Worm (Caenorhabditis elegans): ENCODE results near the gene cmtr-2.
A peak's percentile ranks its signal among the peaks of the same experiment; 100 is the strongest.

cmtr-2 gene

DNA sequence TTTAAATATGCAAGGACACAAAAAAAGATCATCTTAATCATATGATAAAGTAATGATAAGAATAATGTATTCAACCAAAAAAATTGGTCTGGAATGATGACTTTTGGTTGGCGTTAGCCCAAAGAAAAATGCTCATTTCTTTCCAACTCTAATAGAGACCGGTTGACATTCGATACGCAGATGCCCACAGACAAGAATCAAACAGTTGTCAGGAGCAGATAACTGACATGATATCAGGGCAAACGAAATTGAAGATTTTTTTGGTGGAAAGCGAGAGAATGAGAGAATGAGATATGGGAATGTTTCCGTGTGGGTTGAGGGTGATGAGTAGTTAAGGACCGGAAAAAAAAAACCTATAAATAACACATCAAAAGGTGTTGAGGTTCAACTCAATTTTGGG lies 23.8 kb downstream of the cmtr-2 start:
- TF ChIP-seq mab-5 (tag; optimal IDR thresholded peaks at IDR 0.05) (no peak), unc-62 (GFP tag; optimal IDR thresholded peaks at IDR 0.05) (peak; percentile 50), hlh-1 (tag; optimal IDR thresholded peaks at IDR 0.05) (peak; percentile 75)

DNA sequence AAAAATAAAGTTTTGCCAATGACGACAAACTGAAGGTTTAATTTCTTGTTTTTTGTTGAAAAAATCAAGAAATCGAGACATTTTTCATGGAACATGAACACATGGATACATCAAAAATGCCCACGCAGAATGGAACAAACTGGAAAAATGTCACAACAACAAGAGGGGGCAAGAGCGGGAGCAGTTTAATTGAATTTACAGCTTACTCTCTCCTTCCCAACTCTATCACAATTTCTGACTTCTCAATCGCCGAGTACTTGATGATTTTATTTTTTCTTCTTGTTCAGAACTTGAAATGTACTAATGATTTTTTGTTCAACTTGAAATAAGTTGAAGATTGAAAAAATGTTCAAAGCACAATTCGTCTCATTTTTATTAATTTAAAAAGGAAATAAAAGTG lies 30.1 kb downstream of the cmtr-2 start:
- TF ChIP-seq mls-2 (tag; optimal IDR thresholded peaks at IDR 0.05) (no peak), nhr-76 (tag; optimal IDR thresholded peaks at IDR 0.05) (no peak), ces-1 (GFP tag; optimal IDR thresholded peaks at IDR 0.05) (peak; percentile 79)

DNA sequence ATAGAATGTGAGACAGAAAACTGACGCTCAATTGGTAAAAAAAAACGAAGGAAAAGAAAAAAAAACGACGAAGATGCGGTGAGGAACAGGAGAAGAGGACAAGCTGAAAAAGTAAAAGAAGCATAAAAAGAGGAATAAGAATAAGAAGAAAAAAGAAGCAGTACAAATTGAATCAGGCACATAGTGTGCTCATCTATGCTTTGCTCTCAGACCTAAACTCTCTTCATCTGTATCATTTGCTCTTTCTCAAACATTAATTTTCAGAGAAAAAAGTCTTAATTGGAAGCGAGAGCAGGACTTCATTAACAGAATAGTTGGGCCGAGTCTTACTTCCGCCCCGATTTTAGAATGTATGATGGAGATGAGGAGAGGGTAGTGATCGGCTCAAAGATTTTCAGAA lies 31.7 kb downstream of the cmtr-2 start:
- TF ChIP-seq ces-1 (GFP tag; optimal IDR thresholded peaks at IDR 0.05) (peak; percentile 75), elt-3 (tag; optimal IDR thresholded peaks at IDR 0.05) (no peak), ztf-11 (tag; optimal IDR thresholded peaks at IDR 0.05) (no peak)

DNA sequence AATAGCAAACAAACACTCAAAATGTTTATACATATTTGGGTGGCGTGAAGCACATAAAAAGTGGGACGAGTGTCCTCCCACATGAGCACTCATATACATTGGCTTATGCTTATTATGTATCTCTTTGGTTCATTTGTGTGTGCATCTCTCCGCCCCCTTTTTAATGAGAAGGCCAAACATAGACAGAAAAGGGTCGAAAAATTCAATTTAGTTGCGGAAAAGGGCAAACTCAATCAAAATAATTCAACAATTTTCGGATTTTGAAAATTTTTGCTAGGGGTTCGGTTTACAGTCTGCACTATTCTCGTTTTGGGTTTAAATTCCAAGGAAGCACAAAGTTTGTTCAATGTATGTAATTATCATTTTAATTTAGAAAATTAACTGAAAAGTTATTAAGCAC lies 32.4 kb downstream of the cmtr-2 start:
- TF ChIP-seq nhr-12 (tag; optimal IDR thresholded peaks at IDR 0.05) (no peak), M03D4.4 (tag; optimal IDR thresholded peaks at IDR 0.05) (no peak), ces-1 (GFP tag; optimal IDR thresholded peaks at IDR 0.05) (peak; percentile 83), sem-2 (GFP tag; optimal IDR thresholded peaks at IDR 0.05) (no peak), drap-1 (GFP tag; optimal IDR thresholded peaks at IDR 0.05) (no peak), sptf-1 (tag; optimal IDR thresholded peaks at IDR 0.05) (no peak)

DNA sequence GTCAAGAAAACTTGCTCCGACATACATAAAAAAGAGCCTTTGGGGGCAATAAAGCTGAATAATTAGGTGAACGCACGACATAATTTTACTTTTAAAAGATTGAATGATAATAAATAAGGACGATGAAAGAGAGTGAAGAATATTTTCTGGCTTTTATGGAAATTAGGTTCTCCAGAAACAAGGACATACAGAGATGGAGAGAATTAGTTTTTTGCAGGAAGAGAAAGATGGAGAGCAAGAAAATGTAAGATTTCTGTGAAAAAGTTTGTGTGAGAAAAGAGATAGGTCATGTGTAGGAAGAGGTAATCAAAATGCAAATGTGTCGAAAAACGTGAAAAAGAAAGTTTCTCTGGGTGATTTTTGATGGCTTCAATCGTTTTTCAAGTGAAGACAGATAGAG lies 36.8 kb downstream of the cmtr-2 start, which contains the start of gene pdfr-1:
Gene pdfr-1 (minus strand): TSS at position 101 of the 400 bp plus-strand sequence.
- TF ChIP-seq nhr-237 (tag; optimal IDR thresholded peaks at IDR 0.05) = no peak
- TF ChIP-seq unc-120 (tag; optimal IDR thresholded peaks at IDR 0.05; ENCODE audit: poor library complexity, severe bottlenecking) = no peak
- TF ChIP-seq nhr-28 (tag; optimal IDR thresholded peaks at IDR 0.05) = no peak
- no peak for TF ChIP-seq sem-2 (GFP tag; optimal IDR thresholded peaks at IDR 0.05)
- TF ChIP-seq unc-39 (tag; optimal IDR thresholded peaks at IDR 0.05) = no peak
- no peak for TF ChIP-seq zip-8 (tag; optimal IDR thresholded peaks at IDR 0.05)
- no peak for TF ChIP-seq ceh-83 (GFP tag; optimal IDR thresholded peaks at IDR 0.05)
- no peak for TF ChIP-seq snpc-4 (tag; optimal IDR thresholded peaks at IDR 0.05)
- TF ChIP-seq ces-1 (GFP tag; optimal IDR thresholded peaks at IDR 0.05) = no peak
- no peak for TF ChIP-seq ceh-43 (GFP tag; optimal IDR thresholded peaks at IDR 0.05)
- TF ChIP-seq bed-3 (GFP tag; optimal IDR thresholded peaks at IDR 0.05) = no peak

DNA sequence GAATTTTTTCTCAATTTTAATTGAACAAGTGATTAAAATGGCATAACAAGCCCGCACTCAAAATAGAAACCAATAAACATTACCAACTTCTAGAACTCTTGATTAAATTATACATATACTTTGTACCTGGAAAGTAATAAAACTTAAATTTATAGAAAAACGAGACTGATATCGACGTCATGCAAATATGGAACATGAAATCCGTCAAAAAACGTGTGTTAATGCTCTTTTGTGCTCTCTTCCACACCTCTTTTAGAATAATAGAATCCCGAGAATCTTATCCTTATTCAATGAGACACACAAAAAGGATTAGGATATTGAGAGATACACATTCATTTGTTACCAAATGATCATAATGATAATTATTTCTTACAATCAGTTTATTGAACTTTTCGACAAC lies 38.7 kb downstream of the cmtr-2 start:
- TF ChIP-seq ceh-39 (tag; optimal IDR thresholded peaks at IDR 0.05) (no peak), drap-1 (GFP tag; optimal IDR thresholded peaks at IDR 0.05) (no peak), nhr-2 (tag; optimal IDR thresholded peaks at IDR 0.05) (no peak)

DNA sequence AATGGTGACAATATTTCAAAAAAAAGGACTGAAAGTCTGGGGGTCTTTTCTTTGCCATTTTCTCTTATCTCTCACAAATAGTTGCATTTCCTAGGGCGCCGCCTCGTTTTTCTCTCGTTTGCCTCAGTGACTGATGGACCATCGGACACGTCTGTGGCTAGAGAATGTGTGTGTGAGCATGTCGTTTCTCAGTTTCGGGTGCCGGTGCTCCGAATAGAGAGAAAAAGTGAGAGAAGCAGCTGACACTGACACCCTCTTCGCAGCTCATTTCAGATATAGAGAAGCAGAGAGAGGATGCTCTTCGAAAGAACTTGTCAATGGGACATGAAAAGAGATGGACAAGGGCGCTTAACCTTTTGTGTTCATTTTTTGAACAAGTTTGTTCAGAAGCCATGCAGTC lies 40.6 kb downstream of the cmtr-2 start:
- TF ChIP-seq unc-120 (tag; optimal IDR thresholded peaks at IDR 0.05; ENCODE audit: poor library complexity, severe bottlenecking) = peak; percentile 73
- no peak for TF ChIP-seq ztf-11 (tag; optimal IDR thresholded peaks at IDR 0.05)
- TF ChIP-seq pha-4 (tag; optimal IDR thresholded peaks at IDR 0.05) = no peak
- no peak for TF ChIP-seq flh-1 (GFP tag; optimal IDR thresholded peaks at IDR 0.05)
- TF ChIP-seq elt-3 (tag; optimal IDR thresholded peaks at IDR 0.05) = no peak
- no peak for TF ChIP-seq mab-5 (tag; optimal IDR thresholded peaks at IDR 0.05)
- TF ChIP-seq hlh-1 (tag; optimal IDR thresholded peaks at IDR 0.05) = peak; percentile 87
- peak; percentile 27 for TF ChIP-seq ces-1 (GFP tag; optimal IDR thresholded peaks at IDR 0.05)
- peak; percentile 66 for TF ChIP-seq unc-62 (GFP tag; optimal IDR thresholded peaks at IDR 0.05)

Data from whole organism, mixed stage, embryonic.